Fruit fly (Drosophila melanogaster): ENCODE measurements around the gene CG5938.

The CG5938 gene

dm6 chr3R:27253921-27254376 is 20.6 kb upstream of the CG5938 start:
- TF ChIP-seq lola (GFP tag; optimal IDR thresholded peaks at IDR 0.05) = no peak
- no peak for TF ChIP-seq CrebA (GFP tag; optimal IDR thresholded peaks at IDR 0.05; ENCODE audit: borderline replicate concordance)
- no peak for TF ChIP-seq CG9705 (GFP tag; optimal IDR thresholded peaks at IDR 0.05)
- no peak for TF ChIP-seq usp (GFP tag; optimal IDR thresholded peaks at IDR 0.05)
- no peak for TF ChIP-seq Vsx2 (GFP tag; optimal IDR thresholded peaks at IDR 0.05; ENCODE audit: partially characterized antibody)
- no peak for TF ChIP-seq woc (GFP tag; optimal IDR thresholded peaks at IDR 0.05)
- TF ChIP-seq fru (GFP tag; optimal IDR thresholded peaks at IDR 0.05) = no peak
- TF ChIP-seq GATAd (GFP tag; optimal IDR thresholded peaks at IDR 0.05) = no peak
- no peak for TF ChIP-seq HLH106 (tag; optimal IDR thresholded peaks at IDR 0.05)
- TF ChIP-seq psq (GFP tag; optimal IDR thresholded peaks at IDR 0.05) = no peak

dm6 chr3R:27263434-27264215 is 11.0 kb upstream of the CG5938 start, which contains the start of gene woc:
Gene woc (minus strand): TSS chr3R:27264055.
- TF ChIP-seq CrebA (GFP tag; optimal IDR thresholded peaks at IDR 0.05; ENCODE audit: borderline replicate concordance) (no peak), h (GFP tag; optimal IDR thresholded peaks at IDR 0.05) (peak; percentile 80), usp (GFP tag; optimal IDR thresholded peaks at IDR 0.05) (no peak), Dif (GFP tag; optimal IDR thresholded peaks at IDR 0.05; ENCODE audit: partially characterized antibody) (no peak), ey (GFP tag; optimal IDR thresholded peaks at IDR 0.05) (peak; percentile 78), lola (GFP tag; optimal IDR thresholded peaks at IDR 0.05) (no peak), GATAd (GFP tag; optimal IDR thresholded peaks at IDR 0.05) (no peak), fru (GFP tag; optimal IDR thresholded peaks at IDR 0.05) (peak; percentile 80), HLH106 (tag; optimal IDR thresholded peaks at IDR 0.05) (no peak), brk (GFP tag; optimal IDR thresholded peaks at IDR 0.05) (no peak), sage (GFP tag; optimal IDR thresholded peaks at IDR 0.05) (no peak), sv (GFP tag; optimal IDR thresholded peaks at IDR 0.05) (peak; percentile 39), woc (GFP tag; optimal IDR thresholded peaks at IDR 0.05) (no peak), br (GFP tag; optimal IDR thresholded peaks at IDR 0.05) (peak; percentile 68), Hr83 (GFP tag; optimal IDR thresholded peaks at IDR 0.05; ENCODE audit: poor library complexity, severe bottlenecking) (peak; percentile 76), Abd-B (GFP tag; optimal IDR thresholded peaks at IDR 0.05) (no peak), Rel (GFP tag; optimal IDR thresholded peaks at IDR 0.05) (no peak), Rel (tag; optimal IDR thresholded peaks at IDR 0.05) (peak; percentile 72), OdsH (GFP tag; optimal IDR thresholded peaks at IDR 0.05) (peak; percentile 71), psq (GFP tag; optimal IDR thresholded peaks at IDR 0.05) (peak; percentile 74), jim (GFP tag; optimal IDR thresholded peaks at IDR 0.05) (peak; percentile 97), Mio (GFP tag; optimal IDR thresholded peaks at IDR 0.05) (no peak), CG9705 (GFP tag; optimal IDR thresholded peaks at IDR 0.05) (no peak), dl (GFP tag; optimal IDR thresholded peaks at IDR 0.05; ENCODE audit: insufficient read depth in 1 of 2, partially characterized antibody in 2 of 2) (no peak), Hr78 (GFP tag; optimal IDR thresholded peaks at IDR 0.05) (no peak), pan (optimal IDR thresholded peaks at IDR 0.05) (no peak), Jra (GFP tag; optimal IDR thresholded peaks at IDR 0.05) (no peak), tai (GFP tag; optimal IDR thresholded peaks at IDR 0.05) (no peak), dsf (GFP tag; optimal IDR thresholded peaks at IDR 0.05; ENCODE audit: borderline replicate concordance) (no peak), Dfd (GFP tag; optimal IDR thresholded peaks at IDR 0.05) (no peak), N (GFP tag; optimal IDR thresholded peaks at IDR 0.05) (peak; percentile 64), rgr (GFP tag; optimal IDR thresholded peaks at IDR 0.05) (peak; percentile 53), foxo (GFP tag; optimal IDR thresholded peaks at IDR 0.05) (peak in 1 of 2 experiments; percentile 79), Vsx2 (GFP tag; optimal IDR thresholded peaks at IDR 0.05; ENCODE audit: partially characterized antibody) (no peak), CG32264 (GFP tag; optimal IDR thresholded peaks at IDR 0.05) (no peak), dmrt93B (GFP tag; optimal IDR thresholded peaks at IDR 0.05) (no peak), Hnf4 (GFP tag; optimal IDR thresholded peaks at IDR 0.05) (no peak), Myc (optimal IDR thresholded peaks at IDR 0.05) (no peak), Sp1 (GFP tag; optimal IDR thresholded peaks at IDR 0.05) (peak; percentile 64)
